Worm (Caenorhabditis elegans) whole organism, L4 larva: ENCODE measurements around the gene atrn-1.

Experiments
- mxl-3 ChIP-seq: fragments of 200-800 bp; sonication (Bioruptor generic); optimal IDR thresholded peaks from 2 replicates; lab custom pipeline; 2018; ENCODE audit warnings: mild to moderate bottlenecking, missing genetic modification characterization, missing compliant biosample characterization
- ztf-11 ChIP-seq: fragments of 150-350 bp; optimal IDR thresholded peaks from 2 replicates; lab custom pipeline; 2014; ENCODE audit warnings: missing biosample characterization, missing genetic modification characterization

DNA sequence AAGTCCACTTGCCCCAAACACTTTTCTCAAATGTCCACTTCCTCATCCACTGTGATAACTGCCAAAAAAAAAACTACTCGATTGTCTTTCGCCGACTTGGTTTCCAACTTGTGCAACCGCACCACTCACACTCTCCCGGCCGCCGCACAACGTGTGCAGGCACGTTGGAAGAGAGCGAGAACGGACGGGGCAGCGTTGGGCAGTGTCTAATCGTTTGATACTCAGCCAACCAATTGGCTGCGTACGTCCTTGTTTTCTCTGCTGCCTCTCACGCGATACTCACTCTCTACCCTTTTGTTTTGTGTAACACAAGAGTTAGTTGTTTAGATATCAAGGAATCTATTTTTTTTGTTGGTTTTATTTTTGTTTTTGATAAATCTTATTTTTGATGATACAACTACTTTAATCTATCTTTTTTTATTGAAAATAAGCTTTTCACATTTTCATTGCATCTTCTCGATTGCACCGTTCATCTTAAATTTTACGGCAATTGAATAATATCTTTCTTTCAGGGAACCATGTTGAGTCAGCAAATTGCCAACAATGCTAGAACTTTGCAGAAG, 42.2 kb downstream of the atrn-1 start, which contains the start of gene sucl-1:
- TF ChIP-seq mxl-3 (GFP tag; lab: Kevin White, UChicago) = peak; percentile 100
- TF ChIP-seq ztf-11 (tag; lab: Kevin White, UChicago) = no peak
